Fruit fly (Drosophila melanogaster) whole organism: ENCODE measurements around the gene TfIIA-L.

Experiments used
- CG8478 ChIP-seq: fragments of >200 bp; optimal IDR thresholded peaks from 2 replicates; lab custom pipeline; 2018; ENCODE audit warnings: inconsistent platforms
- Dll ChIP-seq: fragments of >200 bp; optimal IDR thresholded peaks from 2 replicates; lab custom pipeline; 2017
- EcR ChIP-seq, 2 experiments: fragments of >200 bp; optimal IDR thresholded peaks; 2 replicates each; lab custom pipeline; 2017; ENCODE audit warnings: missing biosample characterization in 2 of 2, missing genetic modification characterization in 2 of 2, missing genetic modification reagents in 2 of 2
- pan ChIP-seq: fragments of >200 bp; optimal IDR thresholded peaks from 2 replicates; lab custom pipeline; 2017
- psq ChIP-seq: fragments of >200 bp; optimal IDR thresholded peaks from 2 replicates; lab custom pipeline; 2017
- usp ChIP-seq: fragments of >200 bp; optimal IDR thresholded peaks from 2 replicates; lab custom pipeline; 2017; ENCODE audit warnings: missing biosample characterization, missing genetic modification characterization, mixed read lengths

dm6 chr3R:27203856-27204255 is 47.1 kb upstream of the TfIIA-L start:
- no peak for TF ChIP-seq EcR (GFP tag; optimal IDR thresholded peaks at IDR 0.05; lab: Kevin White, UChicago)
- no peak for TF ChIP-seq usp (GFP tag; lab: Kevin White, UChicago)
- no peak for TF ChIP-seq psq (lab: Kevin White, UChicago)
- no peak for TF ChIP-seq CG8478 (lab: Kevin White, UChicago)
- no peak for TF ChIP-seq Dll (lab: Kevin White, UChicago)
- no peak for TF ChIP-seq pan (lab: Kevin White, UChicago)
